Worm (Caenorhabditis elegans) whole organism, midembryonic: ENCODE results near the gene lab-2.

Source experiments
- T22C8.4 ChIP-seq: fragments of 200-800 bp; sonication (Bioruptor generic); IDR thresholded peaks from 2 replicates; pipeline ENCODE4 v1.3.6; 2022; ENCODE audit warnings: missing genetic modification characterization, missing compliant biosample characterization
- cog-1 ChIP-seq: sonication (generic microtip); optimal IDR thresholded peaks from 2 replicates; lab custom pipeline; 2016; ENCODE audit warnings: missing genetic modification characterization, missing compliant biosample characterization
- flt-1 ChIP-seq: fragments of 200-800 bp; sonication (Bioruptor generic); IDR thresholded peaks from 2 replicates; pipeline ENCODE4 v1.3.6; 2022; ENCODE audit warnings: missing genetic modification characterization, missing compliant biosample characterization
- klf-2 ChIP-seq: fragments of 200-800 bp; sonication (Bioruptor generic); conservative IDR thresholded peaks from 2 replicates; pipeline ENCODE4 v1.3.6; 2022; ENCODE audit warnings: missing genetic modification reagents, missing genetic modification characterization, missing compliant biosample characterization
- med-1 ChIP-seq: sonication (generic microtip); optimal IDR thresholded peaks from 2 replicates; lab custom pipeline; 2017; ENCODE audit warnings: missing genetic modification characterization, mild to moderate bottlenecking, missing compliant biosample characterization, antibody characterized with exemption, missing genetic modification reagents; ENCODE audit not compliant: insufficient read depth
- ref-1 ChIP-seq: fragments of 200-800 bp; sonication (Bioruptor generic); conservative IDR thresholded peaks from 2 replicates; pipeline ENCODE4 v1.3.6; 2022; ENCODE audit warnings: missing genetic modification reagents, missing genetic modification characterization, missing compliant biosample characterization
- tab-1 ChIP-seq: fragments of 200-800 bp; sonication (Bioruptor generic); IDR thresholded peaks from 2 replicates; pipeline ENCODE4 v1.3.6; 2022; ENCODE audit warnings: missing genetic modification characterization, missing compliant biosample characterization
- ztf-23 ChIP-seq: fragments of 200-800 bp; sonication (Bioruptor generic); IDR thresholded peaks from 2 replicates; pipeline ENCODE4 v1.3.6; 2022; ENCODE audit warnings: missing genetic modification reagents, missing genetic modification characterization, missing compliant biosample characterization

- TF ChIP-seq ref-1 (GFP tag; lab: Robert Waterston, UW) (no peak), cog-1 (tag; lab: Kevin White, UChicago) (no peak), tab-1 (GFP tag; lab: Robert Waterston, UW) (no peak), klf-2 (GFP tag; lab: Robert Waterston, UW) (no peak), ztf-23 (no peak), flt-1 (no peak), med-1 (GFP tag; lab: Kevin White, UChicago) (no peak), T22C8.4 (GFP tag; lab: Robert Waterston, UW) (no peak)
These were observed 50.9 kb downstream of the lab-2 start for ce11 chrIII:7278491-7278890.
